Fruit fly (Drosophila melanogaster) whole organism, prepupa: ENCODE data around the gene ova.
A peak's percentile ranks its signal among the peaks of the same experiment; 100 is the strongest.

Experiments
- Blimp-1 ChIP-seq: fragments of 200-800 bp; sonication (Bioruptor generic); optimal IDR thresholded peaks from 3 replicates; lab custom pipeline; 2017; ENCODE audit warnings: missing biosample characterization, missing genetic modification characterization, mild to moderate bottlenecking, moderate library complexity, missing genetic modification reagents
- CG10631 ChIP-seq: fragments of 200-800 bp; sonication (Bioruptor generic); optimal IDR thresholded peaks from 2 replicates; lab custom pipeline; 2016; ENCODE audit warnings: missing biosample characterization, missing genetic modification characterization
- CG11294 ChIP-seq: fragments of 200-800 bp; sonication (Bioruptor generic); IDR thresholded peaks from 2 replicates; pipeline ENCODE4 v1.3.6; 2022; ENCODE audit warnings: missing biosample characterization, missing genetic modification characterization
- CG11762 ChIP-seq: fragments of 200-800 bp; sonication (Bioruptor generic); optimal IDR thresholded peaks from 3 replicates; lab custom pipeline; 2016; ENCODE audit warnings: missing biosample characterization, missing genetic modification characterization; ENCODE audit not compliant: insufficient read depth
- CG11902 ChIP-seq: fragments of 200-800 bp; sonication (Bioruptor generic); optimal IDR thresholded peaks from 3 replicates; lab custom pipeline; 2016; ENCODE audit warnings: missing biosample characterization, missing genetic modification characterization
- CG15336 ChIP-seq: fragments of 200-800 bp; sonication (Bioruptor generic); IDR thresholded peaks from 2 replicates; pipeline ENCODE4 v1.3.6; 2022; ENCODE audit warnings: missing biosample characterization, missing genetic modification characterization
- CG1621 ChIP-seq: fragments of 200-800 bp; sonication (Bioruptor generic); optimal IDR thresholded peaks from 3 replicates; lab custom pipeline; 2018; ENCODE audit warnings: missing biosample characterization, mild to moderate bottlenecking, missing genetic modification characterization
- CG16779 ChIP-seq: fragments of 200-800 bp; sonication (Bioruptor generic); optimal IDR thresholded peaks from 3 replicates; lab custom pipeline; 2017; ENCODE audit warnings: missing biosample characterization, mild to moderate bottlenecking, missing genetic modification characterization
- CG3032 ChIP-seq: fragments of 200-800 bp; optimal IDR thresholded peaks from 2 replicates; lab custom pipeline; 2019; ENCODE audit warnings: missing biosample characterization, mild to moderate bottlenecking, missing genetic modification characterization, moderate library complexity
- CG31627 ChIP-seq: fragments of 200-800 bp; sonication (Bioruptor generic); optimal IDR thresholded peaks from 3 replicates; lab custom pipeline; 2016; ENCODE audit warnings: missing biosample characterization, missing genetic modification characterization
- CG32006 ChIP-seq: fragments of 200-800 bp; sonication (Bioruptor generic); optimal IDR thresholded peaks from 3 replicates; lab custom pipeline; 2017; ENCODE audit warnings: missing biosample characterization, mild to moderate bottlenecking, missing genetic modification characterization
- CG3919 ChIP-seq: fragments of 200-800 bp; sonication (Bioruptor generic); optimal IDR thresholded peaks from 3 replicates; lab custom pipeline; 2016; ENCODE audit warnings: missing biosample characterization, missing genetic modification characterization
- CG4318 ChIP-seq: fragments of 200-800 bp; sonication (Bioruptor generic); optimal IDR thresholded peaks from 3 replicates; lab custom pipeline; 2017; ENCODE audit warnings: missing biosample characterization, mild to moderate bottlenecking, missing genetic modification characterization
- CG6163 ChIP-seq: fragments of 200-800 bp; sonication (Bioruptor generic); IDR thresholded peaks from 3 replicates; pipeline ENCODE4 v1.3.6; 2022; ENCODE audit warnings: missing biosample characterization, missing genetic modification characterization
- CG6792 ChIP-seq: fragments of 200-800 bp; sonication (Bioruptor generic); optimal IDR thresholded peaks from 3 replicates; lab custom pipeline; 2016; ENCODE audit warnings: missing biosample characterization, missing genetic modification characterization
- CG6808 ChIP-seq: fragments of 200-800 bp; sonication (Bioruptor generic); optimal IDR thresholded peaks from 3 replicates; lab custom pipeline; 2017; ENCODE audit warnings: missing biosample characterization, missing genetic modification characterization, mild to moderate bottlenecking, moderate library complexity, missing genetic modification reagents
- CG6854 ChIP-seq: fragments of 200-800 bp; sonication (Bioruptor generic); optimal IDR thresholded peaks from 2 replicates; lab custom pipeline; 2017; ENCODE audit warnings: missing biosample characterization, mild to moderate bottlenecking, missing genetic modification characterization
- CG8319 ChIP-seq: fragments of 200-800 bp; sonication (Bioruptor generic); optimal IDR thresholded peaks from 3 replicates; lab custom pipeline; 2016; ENCODE audit warnings: missing biosample characterization, missing genetic modification characterization
- CG8632 ChIP-seq: fragments of 200-800 bp; sonication (Bioruptor generic); optimal IDR thresholded peaks from 3 replicates; lab custom pipeline; 2016; ENCODE audit warnings: missing biosample characterization, missing genetic modification characterization
- CG9139 ChIP-seq: fragments of 200-800 bp; sonication (Bioruptor generic); optimal IDR thresholded peaks from 3 replicates; lab custom pipeline; 2017; ENCODE audit warnings: missing biosample characterization, mild to moderate bottlenecking, missing genetic modification characterization
- Eip75B ChIP-seq: fragments of 200-800 bp; sonication (Bioruptor generic); optimal IDR thresholded peaks from 3 replicates; lab custom pipeline; 2016; ENCODE audit warnings: missing biosample characterization, missing genetic modification characterization
- Eip78C ChIP-seq: fragments of 200-800 bp; sonication (Bioruptor generic); peaks from one replicate; lab custom pipeline; 2016; ENCODE audit warnings: missing biosample characterization, missing genetic modification characterization
- Eip93F ChIP-seq: fragments of 200-800 bp; sonication (Bioruptor generic); optimal IDR thresholded peaks from 2 replicates; lab custom pipeline; 2016; ENCODE audit warnings: missing biosample characterization, mild to moderate bottlenecking, missing genetic modification characterization
- Ets21C ChIP-seq: fragments of 200-800 bp; sonication (Bioruptor generic); optimal IDR thresholded peaks from 3 replicates; lab custom pipeline; 2016; ENCODE audit warnings: missing biosample characterization, missing genetic modification characterization
- Ets96B ChIP-seq: fragments of 200-800 bp; optimal IDR thresholded peaks from 2 replicates; lab custom pipeline; 2019; ENCODE audit warnings: missing biosample characterization, mild to moderate bottlenecking, missing genetic modification characterization, moderate library complexity
- Gug ChIP-seq: fragments of 200-800 bp; sonication (Bioruptor generic); IDR thresholded peaks from 2 replicates; pipeline ENCODE4 v1.3.6; 2022; ENCODE audit warnings: missing biosample characterization, missing genetic modification characterization
- Hr39 ChIP-seq: fragments of 200-800 bp; sonication (Bioruptor generic); optimal IDR thresholded peaks from 2 replicates; lab custom pipeline; 2016; ENCODE audit warnings: missing biosample characterization, missing genetic modification characterization
- Hr4 ChIP-seq: fragments of 200-800 bp; sonication (Bioruptor generic); optimal IDR thresholded peaks from 3 replicates; lab custom pipeline; 2016; ENCODE audit warnings: missing biosample characterization, missing genetic modification characterization
- Lpt ChIP-seq: fragments of 200-800 bp; sonication (Bioruptor generic); optimal IDR thresholded peaks from 3 replicates; lab custom pipeline; 2016; ENCODE audit warnings: missing biosample characterization, missing genetic modification characterization
- OdsH ChIP-seq: fragments of 200-800 bp; sonication (Bioruptor generic); optimal IDR thresholded peaks from 3 replicates; lab custom pipeline; 2016; ENCODE audit warnings: missing biosample characterization, missing genetic modification characterization
- Smox ChIP-seq: fragments of 200-800 bp; sonication (Bioruptor generic); optimal IDR thresholded peaks from 3 replicates; lab custom pipeline; 2016; ENCODE audit warnings: missing biosample characterization, missing genetic modification characterization
- Sox102F ChIP-seq: fragments of 200-800 bp; sonication (Bioruptor generic); optimal IDR thresholded peaks from 2 replicates; lab custom pipeline; 2016; ENCODE audit warnings: missing biosample characterization, mild to moderate bottlenecking, missing genetic modification characterization
- Sox14 ChIP-seq: fragments of 200-800 bp; sonication (Bioruptor generic); optimal IDR thresholded peaks from 3 replicates; lab custom pipeline; 2016; ENCODE audit warnings: missing biosample characterization, missing genetic modification characterization
- Sox15 ChIP-seq: fragments of 200-800 bp; sonication (Bioruptor generic); optimal IDR thresholded peaks from 3 replicates; lab custom pipeline; 2016; ENCODE audit warnings: missing biosample characterization, missing genetic modification characterization
- achi ChIP-seq: fragments of 200-800 bp; sonication (Bioruptor generic); optimal IDR thresholded peaks from 3 replicates; lab custom pipeline; 2016; ENCODE audit warnings: missing biosample characterization, missing genetic modification characterization
- dac ChIP-seq: fragments of 200-800 bp; sonication (Bioruptor generic); optimal IDR thresholded peaks from 2 replicates; lab custom pipeline; 2017; ENCODE audit warnings: missing biosample characterization, mild to moderate bottlenecking, missing genetic modification characterization
- dsx ChIP-seq: fragments of 200-800 bp; optimal IDR thresholded peaks from 3 replicates; lab custom pipeline; 2019; ENCODE audit warnings: missing biosample characterization, mild to moderate bottlenecking, missing genetic modification characterization, moderate library complexity; ENCODE audit not compliant: poor library complexity, severe bottlenecking
- eg ChIP-seq: fragments of 200-800 bp; sonication (Bioruptor generic); IDR thresholded peaks from 3 replicates; pipeline ENCODE4 v1.3.6; 2022; ENCODE audit warnings: missing biosample characterization, missing genetic modification characterization
- esn ChIP-seq: fragments of 200-800 bp; sonication (Bioruptor generic); optimal IDR thresholded peaks from 2 replicates; lab custom pipeline; 2016; ENCODE audit warnings: missing biosample characterization, mild to moderate bottlenecking, missing genetic modification characterization, moderate library complexity
- fd59A ChIP-seq: fragments of 200-800 bp; sonication (Bioruptor generic); optimal IDR thresholded peaks from 2 replicates; lab custom pipeline; 2017; ENCODE audit warnings: missing biosample characterization, mild to moderate bottlenecking, missing genetic modification characterization, missing genetic modification reagents
- fkh ChIP-seq: fragments of 200-800 bp; sonication (Bioruptor generic); optimal IDR thresholded peaks from 3 replicates; lab custom pipeline; 2017; ENCODE audit warnings: missing biosample characterization, mild to moderate bottlenecking, missing genetic modification characterization, moderate library complexity
- lz ChIP-seq: fragments of 200-800 bp; sonication (Bioruptor generic); optimal IDR thresholded peaks from 3 replicates; lab custom pipeline; 2016; ENCODE audit warnings: missing biosample characterization, missing genetic modification characterization
- net ChIP-seq: fragments of 200-800 bp; sonication (Bioruptor generic); optimal IDR thresholded peaks from 3 replicates; lab custom pipeline; 2016; ENCODE audit warnings: missing biosample characterization, missing genetic modification characterization
- salr ChIP-seq, 2 experiments: fragments of 200-800 bp; sonication (Bioruptor generic); optimal IDR thresholded peaks; 3 replicates each; lab custom pipeline; 2016 to 2018; ENCODE audit warnings: missing biosample characterization in 2 of 2, missing genetic modification characterization in 2 of 2, mild to moderate bottlenecking in 1 of 2
- ss ChIP-seq, 2 experiments: fragments of 200-800 bp; sonication (Bioruptor generic); optimal IDR thresholded peaks; 2 replicates in 1 of 2; 3 replicates in 1 of 2; lab custom pipeline; 2017 to 2018; ENCODE audit warnings: mild to moderate bottlenecking in 2 of 2, missing biosample characterization in 2 of 2, missing genetic modification characterization in 2 of 2, moderate library complexity in 1 of 2
- svp ChIP-seq: fragments of 200-800 bp; sonication (Bioruptor generic); peaks from one replicate; lab custom pipeline; 2016; ENCODE audit warnings: missing biosample characterization, missing genetic modification characterization
- topi ChIP-seq: fragments of 200-800 bp; sonication (Bioruptor generic); optimal IDR thresholded peaks from 3 replicates; lab custom pipeline; 2016; ENCODE audit warnings: missing biosample characterization, missing genetic modification characterization
- vri ChIP-seq: fragments of 200-800 bp; sonication (Bioruptor generic); optimal IDR thresholded peaks from 3 replicates; lab custom pipeline; 2016; ENCODE audit warnings: missing biosample characterization, mild to moderate bottlenecking, missing genetic modification characterization

The ova gene

DNA sequence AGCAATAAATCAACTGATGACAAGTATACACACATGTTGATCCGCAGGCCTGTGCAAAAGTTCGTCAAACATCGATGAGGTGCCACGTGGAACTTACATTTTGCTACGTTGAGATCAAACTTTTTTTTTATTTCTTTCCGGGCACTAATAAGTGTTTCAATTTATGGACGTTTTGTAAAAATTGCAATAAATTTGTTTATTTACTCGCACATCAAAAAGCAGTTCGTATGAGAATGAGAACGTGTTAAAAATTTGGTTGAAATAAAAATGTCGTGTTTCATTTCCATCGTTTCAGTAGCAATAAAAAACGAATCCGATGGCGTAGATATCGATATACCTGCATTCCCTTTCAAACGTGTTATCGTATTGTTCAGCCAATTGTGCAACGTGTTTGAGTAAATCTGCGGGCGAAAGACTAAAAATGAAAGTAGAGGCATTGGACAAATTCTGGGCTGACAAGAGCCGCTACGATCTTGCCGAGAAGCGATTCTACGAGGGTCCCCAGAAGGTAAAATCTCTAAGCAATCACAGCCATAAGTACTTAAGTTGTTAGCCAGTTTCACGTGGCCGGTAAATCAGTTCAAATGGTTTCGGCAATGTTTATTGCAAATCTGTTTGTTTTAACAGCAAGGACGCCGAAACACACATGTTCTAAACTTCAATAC is 792 bp upstream of the ova start, which contains the start of gene eEF1delta:
Gene eEF1delta, plus strand, starts transcription at position 356 of the 665 bp plus-strand sequence.
- TF ChIP-seq ss (GFP tag; optimal IDR thresholded peaks at IDR 0.05; lab: Kevin White, UChicago) (no peak), dsx (GFP tag; lab: Kevin White, UChicago) (no peak), Blimp-1 (GFP tag; lab: Kevin White, UChicago) (no peak), CG6854 (GFP tag; lab: Kevin White, UChicago) (no peak), Sox14 (GFP tag; lab: Kevin White, UChicago) (no peak), vri (GFP tag; lab: Kevin White, UChicago) (no peak)

DNA sequence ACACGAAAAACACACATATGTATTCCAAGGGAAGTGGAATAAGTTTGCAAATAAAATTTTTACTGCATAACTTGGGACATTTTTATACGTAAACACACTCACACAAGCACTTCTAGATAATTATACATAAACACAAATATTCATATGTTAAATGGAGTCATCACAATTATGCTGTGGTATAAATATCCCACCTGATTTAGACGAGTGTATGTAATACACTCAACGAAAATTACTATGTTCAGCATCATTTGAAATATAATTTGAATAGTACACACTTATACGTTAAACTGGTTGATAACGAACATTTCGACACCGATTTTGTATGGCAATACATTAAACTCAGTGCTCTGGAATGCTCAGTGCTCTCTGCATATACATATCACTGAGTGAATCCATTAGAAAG is 399 bp downstream of the ova start:
- TF ChIP-seq OdsH (GFP tag; lab: Kevin White, UChicago), result peak; percentile 57
- TF ChIP-seq ss (GFP tag; optimal IDR thresholded peaks at IDR 0.05; lab: Kevin White, UChicago), result peak in 1 of 2 experiments; percentile 27
- TF ChIP-seq salr (GFP tag; optimal IDR thresholded peaks at IDR 0.05; lab: Kevin White, UChicago), result no peak
- peak; percentile 24 for TF ChIP-seq dac
- TF ChIP-seq Ets96B (tag; lab: Kevin White, UChicago), result peak; percentile 11
- peak; percentile 31 for TF ChIP-seq Lpt
- no peak for TF ChIP-seq CG32006 (GFP tag; lab: Kevin White, UChicago)
- TF ChIP-seq CG9139 (GFP tag; lab: Kevin White, UChicago), result no peak
- TF ChIP-seq Sox102F, result peak; percentile 45
- no peak for TF ChIP-seq Ets21C (GFP tag; lab: Kevin White, UChicago)
- no peak for TF ChIP-seq eg (GFP tag; lab: Robert Waterston, UW)
- no peak for TF ChIP-seq Blimp-1 (GFP tag; lab: Kevin White, UChicago)
- TF ChIP-seq Smox (GFP tag; lab: Kevin White, UChicago), result no peak
- TF ChIP-seq Hr4 (GFP tag; lab: Kevin White, UChicago), result peak; percentile 71
- TF ChIP-seq Sox14 (GFP tag; lab: Kevin White, UChicago), result peak; percentile 61
- TF ChIP-seq Eip75B, result peak; percentile 58
- TF ChIP-seq fd59A (GFP tag; lab: Kevin White, UChicago), result no peak
- TF ChIP-seq CG1621 (tag; lab: Kevin White, UChicago), result no peak
- peak; percentile 17 for TF ChIP-seq dsx (GFP tag; lab: Kevin White, UChicago)
- TF ChIP-seq Hr39 (GFP tag; lab: Kevin White, UChicago), result no peak
- TF ChIP-seq vri (GFP tag; lab: Kevin White, UChicago), result peak; percentile 4
- TF ChIP-seq CG11902 (GFP tag; lab: Kevin White, UChicago), result no peak
- TF ChIP-seq CG15336 (GFP tag; lab: Robert Waterston, UW), result peak; percentile 49; the same call in 1 of the 2 replicates
- peak; percentile 52 for TF ChIP-seq CG10631
- peak; percentile 4 for TF ChIP-seq CG8319 (GFP tag; lab: Kevin White, UChicago)
- TF ChIP-seq achi (GFP tag; lab: Kevin White, UChicago), result peak; percentile 42
- TF ChIP-seq CG16779 (tag; lab: Kevin White, UChicago), result no peak
- TF ChIP-seq CG8632 (GFP tag; lab: Kevin White, UChicago), result peak; percentile 29
- peak; percentile 61 for TF ChIP-seq topi (GFP tag; lab: Kevin White, UChicago)
- no peak for TF ChIP-seq Eip93F
- TF ChIP-seq CG6808 (GFP tag; lab: Kevin White, UChicago), result peak; percentile 14
- TF ChIP-seq CG3919 (GFP tag; lab: Kevin White, UChicago), result no peak
- no peak for TF ChIP-seq svp (GFP tag; lab: Kevin White, UChicago)
- TF ChIP-seq Sox15 (GFP tag; lab: Kevin White, UChicago), result peak; percentile 2
- TF ChIP-seq esn (GFP tag; lab: Kevin White, UChicago), result peak; percentile 55
- no peak for TF ChIP-seq CG11294 (GFP tag; lab: Robert Waterston, UW)
- peak; percentile 5 for TF ChIP-seq fkh (GFP tag; lab: Kevin White, UChicago)
- no peak for TF ChIP-seq lz (GFP tag; lab: Kevin White, UChicago)
- TF ChIP-seq CG31627 (GFP tag; lab: Kevin White, UChicago), result peak; percentile 32
- no peak for TF ChIP-seq CG11762 (GFP tag; lab: Kevin White, UChicago)
- TF ChIP-seq Gug (GFP tag; lab: Robert Waterston, UW), result no peak
- peak; percentile 84 for TF ChIP-seq Eip78C
- no peak for TF ChIP-seq CG6163 (GFP tag; lab: Robert Waterston, UW)
- TF ChIP-seq CG4318 (GFP tag; lab: Kevin White, UChicago), result no peak
- peak; percentile 38 for TF ChIP-seq CG3032 (tag; lab: Kevin White, UChicago)
- TF ChIP-seq net (GFP tag; lab: Kevin White, UChicago), result no peak
- TF ChIP-seq CG6792 (GFP tag; lab: Kevin White, UChicago), result peak; percentile 32
